Fruit fly (Drosophila melanogaster): ENCODE results near the gene Samuel.

Samuel gene

dm6 chr2L:10987370-10987853 lies 79.4 kb downstream of the Samuel start, which contains the start of the genes piwi and CG12253:
piwi (minus strand) TSS chr2L:10987420.
CG12253 (plus strand) TSS chr2L:10987806.
- no peak for TF ChIP-seq psq (optimal IDR thresholded peaks at IDR 0.05)
- TF ChIP-seq EcR (GFP tag; optimal IDR thresholded peaks at IDR 0.05): no peak
- TF ChIP-seq Dll (optimal IDR thresholded peaks at IDR 0.05): no peak
- TF ChIP-seq pan (optimal IDR thresholded peaks at IDR 0.05): no peak

dm6 chr2L:10986138-10986537 lies 80.7 kb downstream of the Samuel start:
- TF ChIP-seq psq (optimal IDR thresholded peaks at IDR 0.05): no peak
- TF ChIP-seq CG8478 (optimal IDR thresholded peaks at IDR 0.05): no peak
- TF ChIP-seq pan (optimal IDR thresholded peaks at IDR 0.05): no peak
- no peak for TF ChIP-seq Dll (optimal IDR thresholded peaks at IDR 0.05)
- TF ChIP-seq EcR (GFP tag; optimal IDR thresholded peaks at IDR 0.05): no peak
- TF ChIP-seq usp (GFP tag; optimal IDR thresholded peaks at IDR 0.05): no peak

- peak; percentile 46 for TF ChIP-seq pan (optimal IDR thresholded peaks at IDR 0.05)
- no peak for TF ChIP-seq usp (GFP tag; optimal IDR thresholded peaks at IDR 0.05)
Measured at dm6 chr2L:10976864-10977586, 89.8 kb downstream of the Samuel start.

dm6 chr2L:10976046-10976863 lies 90.5 kb downstream of the Samuel start, which contains the start of the genes ATPsynG and SCAR:
ATPsynG (minus strand) TSS chr2L:10976399.
SCAR (plus strand) TSS chr2L:10976772.
- TF ChIP-seq pan (optimal IDR thresholded peaks at IDR 0.05) (no peak), psq (optimal IDR thresholded peaks at IDR 0.05) (no peak), CG8478 (optimal IDR thresholded peaks at IDR 0.05) (no peak), usp (GFP tag; optimal IDR thresholded peaks at IDR 0.05) (no peak), Dll (optimal IDR thresholded peaks at IDR 0.05) (no peak), EcR (GFP tag; optimal IDR thresholded peaks at IDR 0.05) (no peak)

- TF ChIP-seq psq (optimal IDR thresholded peaks at IDR 0.05) (no peak), usp (GFP tag; optimal IDR thresholded peaks at IDR 0.05) (no peak), CG8478 (optimal IDR thresholded peaks at IDR 0.05) (no peak), Dll (optimal IDR thresholded peaks at IDR 0.05) (no peak), EcR (GFP tag; optimal IDR thresholded peaks at IDR 0.05) (no peak), pan (optimal IDR thresholded peaks at IDR 0.05) (no peak)
Measured at dm6 chr2L:10975193-10975592, 91.6 kb downstream of the Samuel start, which contains the start of gene abo. abo (minus strand) TSS chr2L:10975293.

- TF ChIP-seq CG8478 (optimal IDR thresholded peaks at IDR 0.05): no peak
- no peak for TF ChIP-seq Dll (optimal IDR thresholded peaks at IDR 0.05)
- TF ChIP-seq EcR (GFP tag; optimal IDR thresholded peaks at IDR 0.05): no peak
- TF ChIP-seq psq (optimal IDR thresholded peaks at IDR 0.05): no peak
- TF ChIP-seq usp (GFP tag; optimal IDR thresholded peaks at IDR 0.05): no peak
- TF ChIP-seq pan (optimal IDR thresholded peaks at IDR 0.05): no peak
Measured at dm6 chr2L:10974638-10975037, 92.2 kb downstream of the Samuel start.

dm6 chr2L:10972224-10972623 lies 94.6 kb downstream of the Samuel start, which contains the start of gene CG16743:
CG16743 (plus strand) TSS chr2L:10972280.
- TF ChIP-seq psq (optimal IDR thresholded peaks at IDR 0.05): no peak
- no peak for TF ChIP-seq pan (optimal IDR thresholded peaks at IDR 0.05)
- TF ChIP-seq Dll (optimal IDR thresholded peaks at IDR 0.05): no peak
- TF ChIP-seq CG8478 (optimal IDR thresholded peaks at IDR 0.05): no peak
- TF ChIP-seq EcR (GFP tag; optimal IDR thresholded peaks at IDR 0.05): no peak
- no peak for TF ChIP-seq usp (GFP tag; optimal IDR thresholded peaks at IDR 0.05)

- TF ChIP-seq EcR (GFP tag; optimal IDR thresholded peaks at IDR 0.05): no peak
- TF ChIP-seq Dll (optimal IDR thresholded peaks at IDR 0.05): no peak
- TF ChIP-seq psq (optimal IDR thresholded peaks at IDR 0.05): no peak
- TF ChIP-seq pan (optimal IDR thresholded peaks at IDR 0.05): no peak
Measured at dm6 chr2L:10970134-10970533, 96.7 kb downstream of the Samuel start, which contains the start of the genes Tmem214 and YL-1. Tmem214 (minus strand) TSS chr2L:10970275. YL-1 (plus strand) TSS chr2L:10970443.

- TF ChIP-seq CG8478 (optimal IDR thresholded peaks at IDR 0.05): no peak
- TF ChIP-seq pan (optimal IDR thresholded peaks at IDR 0.05): no peak
- TF ChIP-seq EcR (GFP tag; optimal IDR thresholded peaks at IDR 0.05): no peak
Measured at dm6 chr2L:10968009-10968383, 98.8 kb downstream of the Samuel start.

dm6 chr2L:10967257-10968008 lies 99.4 kb downstream of the Samuel start:
- no peak for TF ChIP-seq usp (GFP tag; optimal IDR thresholded peaks at IDR 0.05)
- no peak for TF ChIP-seq EcR (GFP tag; optimal IDR thresholded peaks at IDR 0.05)
- TF ChIP-seq psq (optimal IDR thresholded peaks at IDR 0.05): no peak
- no peak for TF ChIP-seq CG8478 (optimal IDR thresholded peaks at IDR 0.05)
- TF ChIP-seq Dll (optimal IDR thresholded peaks at IDR 0.05): no peak
- TF ChIP-seq pan (optimal IDR thresholded peaks at IDR 0.05): no peak

dm6 chr2L:10965962-10966361 lies 100.8 kb downstream of the Samuel start:
- TF ChIP-seq psq (optimal IDR thresholded peaks at IDR 0.05) (no peak), CG8478 (optimal IDR thresholded peaks at IDR 0.05) (no peak), pan (optimal IDR thresholded peaks at IDR 0.05) (no peak), EcR (GFP tag; optimal IDR thresholded peaks at IDR 0.05) (no peak), usp (GFP tag; optimal IDR thresholded peaks at IDR 0.05) (no peak), Dll (optimal IDR thresholded peaks at IDR 0.05) (no peak)

Measured in whole organism.